Worm (Caenorhabditis elegans): ENCODE data around the gene K06H6.5.

The K06H6.5 gene

ce11 chrV:543169-543568, 33.0 kb upstream of the K06H6.5 start, which contains the start of gene C14C6.3:
Gene C14C6.3 (plus strand): TSS chrV:543469.
- no peak for TF ChIP-seq nhr-76 (tag; optimal IDR thresholded peaks at IDR 0.05)
- peak in 1 of 2 experiments; percentile 5 for TF ChIP-seq unc-62 (GFP tag; optimal IDR thresholded peaks at IDR 0.05 in 1 of 2)
- no peak for TF ChIP-seq unc-62 (tag; optimal IDR thresholded peaks at IDR 0.05)

ce11 chrV:547980-548379, 28.2 kb upstream of the K06H6.5 start, which contains the start of gene C14C6.6:
Gene C14C6.6 (minus strand): TSS chrV:548080.
- no peak for TF ChIP-seq set-16 (GFP tag; IDR thresholded peaks at IDR 0.05)
- no peak for TF ChIP-seq lim-7 (GFP tag; IDR thresholded peaks at IDR 0.05)
- no peak for TF ChIP-seq mep-1 (tag; optimal IDR thresholded peaks at IDR 0.05)
- TF ChIP-seq spr-3 (GFP tag; optimal IDR thresholded peaks at IDR 0.05): no peak
- TF ChIP-seq duxl-1 (tag; optimal IDR thresholded peaks at IDR 0.05; ENCODE audit: poor library complexity): no peak
- no peak for TF ChIP-seq nhr-77 (tag; optimal IDR thresholded peaks at IDR 0.05)
- TF ChIP-seq nhr-28 (tag; optimal IDR thresholded peaks at IDR 0.05): no peak
- no peak for TF ChIP-seq lin-38 (GFP tag; IDR thresholded peaks at IDR 0.05)
- TF ChIP-seq ZK337.2 (GFP tag; IDR thresholded peaks at IDR 0.05): no peak
- TF ChIP-seq dve-1 (tag; optimal IDR thresholded peaks at IDR 0.05; ENCODE audit: insufficient read depth): no peak

- TF ChIP-seq dmd-9 (GFP tag; IDR thresholded peaks at IDR 0.05) (no peak), ceh-28 (tag; optimal IDR thresholded peaks at IDR 0.05) (no peak), unc-62 (GFP tag; optimal IDR thresholded peaks at IDR 0.05 in 1 of 2) (peak in 1 of 2 experiments; percentile 91), unc-62 (tag; optimal IDR thresholded peaks at IDR 0.05) (no peak)
Measured at ce11 chrV:552406-552805, 23.8 kb upstream of the K06H6.5 start.

DNA sequence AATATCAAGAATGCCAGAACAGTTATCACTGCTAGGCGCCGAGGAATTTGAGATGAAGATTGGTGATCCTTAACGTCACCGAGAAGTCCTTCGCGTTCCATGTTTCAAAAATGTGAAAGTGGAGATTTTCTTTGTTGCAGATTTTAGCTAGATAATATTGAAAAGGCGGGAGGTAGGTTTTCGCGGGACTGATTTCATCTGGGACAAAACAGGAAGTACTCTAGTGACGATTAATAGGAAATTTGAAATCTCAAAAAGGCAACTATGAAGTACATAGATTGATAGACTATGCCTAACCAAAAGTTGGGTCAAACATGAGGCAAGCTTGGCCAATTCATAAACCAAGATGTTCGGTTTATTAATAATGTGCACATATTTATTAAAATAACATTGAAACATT, 23.1 kb upstream of the K06H6.5 start, which contains the start of gene C14C6.8:
TSS of gene C14C6.8 (minus strand) at position 101 of the 400 bp plus-strand sequence.
- TF ChIP-seq unc-62 (GFP tag; optimal IDR thresholded peaks at IDR 0.05 in 1 of 2) (no peak), unc-62 (tag; optimal IDR thresholded peaks at IDR 0.05) (no peak), duxl-1 (tag; optimal IDR thresholded peaks at IDR 0.05; ENCODE audit: poor library complexity) (no peak), F37D6.2 (tag; optimal IDR thresholded peaks at IDR 0.05) (no peak), nhr-11 (tag; optimal IDR thresholded peaks at IDR 0.05) (no peak), ces-1 (GFP tag; optimal IDR thresholded peaks at IDR 0.05) (no peak), jun-1 (tag; optimal IDR thresholded peaks at IDR 0.05) (no peak), lim-7 (GFP tag; IDR thresholded peaks at IDR 0.05) (no peak), nhr-28 (tag; optimal IDR thresholded peaks at IDR 0.05) (no peak), dmd-8 (GFP tag; IDR thresholded peaks at IDR 0.05) (no peak), F49E8.2 (tag; optimal IDR thresholded peaks at IDR 0.05; ENCODE audit: borderline replicate concordance) (no peak), tra-1 (GFP tag; IDR thresholded peaks at IDR 0.05) (no peak), Y105C5A.15 (GFP tag; IDR thresholded peaks at IDR 0.05) (no peak), arid-1 (GFP tag; conservative IDR thresholded peaks at IDR 0.05) (no peak), hlh-11 (tag; optimal IDR thresholded peaks at IDR 0.05) (no peak), spr-1 (tag; optimal IDR thresholded peaks at IDR 0.05) (no peak), mep-1 (tag; optimal IDR thresholded peaks at IDR 0.05) (no peak), skn-1 (tag; optimal IDR thresholded peaks at IDR 0.05) (no peak)

DNA sequence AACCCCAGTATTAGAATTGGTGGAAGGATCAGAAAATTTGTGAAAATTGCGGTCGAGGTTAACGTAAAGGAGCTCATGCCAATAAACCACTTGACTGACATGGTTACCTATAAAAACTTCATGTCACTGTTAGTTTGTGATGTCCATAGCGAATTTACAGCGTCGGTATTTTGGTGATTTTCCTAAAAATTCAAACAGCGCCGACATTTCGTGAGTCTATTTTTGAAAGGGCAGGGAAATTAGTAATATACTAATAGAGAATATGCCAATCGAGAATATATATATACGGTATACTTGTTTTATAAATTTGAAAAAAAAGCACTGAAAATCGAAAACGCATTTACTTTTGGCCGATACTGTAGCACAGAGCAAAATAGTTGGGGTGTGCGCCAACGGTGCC, 20.1 kb upstream of the K06H6.5 start, which contains the start of gene srx-8:
TSS of gene srx-8 (minus strand) at position 101 of the 400 bp plus-strand sequence.
- TF ChIP-seq pqm-1 (tag; optimal IDR thresholded peaks at IDR 0.05): no peak
- TF ChIP-seq ZK337.2 (GFP tag; IDR thresholded peaks at IDR 0.05): no peak
- TF ChIP-seq nhr-111 (GFP tag; optimal IDR thresholded peaks at IDR 0.05): no peak
- no peak for TF ChIP-seq aly-2 (tag; optimal IDR thresholded peaks at IDR 0.05)
- no peak for TF ChIP-seq nhr-42 (GFP tag; IDR thresholded peaks at IDR 0.05)
- TF ChIP-seq Y105C5A.15 (GFP tag; IDR thresholded peaks at IDR 0.05): no peak
- TF ChIP-seq mxl-3 (GFP tag; optimal IDR thresholded peaks at IDR 0.05): no peak

DNA sequence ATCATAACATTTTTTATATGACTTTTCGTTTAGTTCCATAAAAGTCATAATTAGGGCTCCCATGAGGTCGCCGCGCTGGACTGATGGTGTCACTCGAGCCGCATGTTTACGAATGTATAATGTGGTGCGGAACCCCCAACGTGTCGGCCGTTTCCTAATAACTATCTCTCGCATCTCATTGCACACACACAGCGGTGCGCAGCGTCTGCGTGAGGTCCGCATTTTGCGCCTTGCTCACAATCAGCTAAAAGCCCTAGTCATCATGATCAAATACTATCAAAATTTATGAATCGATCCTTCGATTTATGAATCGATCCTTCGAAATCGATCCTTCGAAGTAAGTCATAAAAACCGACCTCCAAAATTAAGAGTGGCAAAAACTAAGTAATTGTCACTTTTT, 16.2 kb upstream of the K06H6.5 start, which contains the start of gene srx-7:
TSS of gene srx-7 (plus strand) at position 256 of the 400 bp plus-strand sequence.
- no peak for TF ChIP-seq F26F4.8 (GFP tag; conservative IDR thresholded peaks at IDR 0.05)
- TF ChIP-seq ceh-44 (GFP tag; IDR thresholded peaks at IDR 0.05): peak; percentile 86

Data from whole organism, L4 larva.